Worm (Caenorhabditis elegans) whole organism, late embryonic: ENCODE results near the gene clec-127.

ENCODE experiments used
- C08G9.2 ChIP-seq: sonication (generic microtip); optimal IDR thresholded peaks from 2 replicates; lab custom pipeline; 2016; ENCODE audit warnings: mild to moderate bottlenecking, missing genetic modification characterization, moderate library complexity, missing compliant biosample characterization
- C38D4.7 ChIP-seq: fragments of 200-800 bp; sonication (Bioruptor generic); optimal IDR thresholded peaks from 2 replicates; lab custom pipeline; 2018; ENCODE audit warnings: mild to moderate bottlenecking, missing genetic modification characterization, moderate library complexity, missing compliant biosample characterization
- K02D7.2 ChIP-seq: sonication (generic microtip); optimal IDR thresholded peaks from 2 replicates; lab custom pipeline; 2017; ENCODE audit warnings: mild to moderate bottlenecking, missing genetic modification characterization, missing compliant biosample characterization
- K09A11.1 ChIP-seq: sonication (generic microtip); optimal IDR thresholded peaks from 2 replicates; lab custom pipeline; 2017; ENCODE audit warnings: antibody characterized with exemption, mild to moderate bottlenecking, missing genetic modification characterization, missing compliant biosample characterization; ENCODE audit not compliant: insufficient read depth
- T23F11.4 ChIP-seq: fragments of 200-800 bp; sonication (Bioruptor generic); optimal IDR thresholded peaks from 2 replicates; lab custom pipeline; 2018; ENCODE audit warnings: mild to moderate bottlenecking, missing genetic modification characterization, missing compliant biosample characterization
- ahr-1 ChIP-seq: sonication (generic microtip); optimal IDR thresholded peaks from 2 replicates; lab custom pipeline; 2016; ENCODE audit warnings: missing genetic modification characterization, missing compliant biosample characterization
- ceh-19 ChIP-seq: fragments of 200-800 bp; sonication (Bioruptor generic); optimal IDR thresholded peaks from 2 replicates; lab custom pipeline; 2018; ENCODE audit warnings: mild to moderate bottlenecking, missing genetic modification characterization, missing compliant biosample characterization
- ceh-2 ChIP-seq: sonication (generic microtip); optimal IDR thresholded peaks from 2 replicates; lab custom pipeline; 2016; ENCODE audit warnings: missing genotype, missing genetic modification characterization, missing compliant biosample characterization
- ceh-24 ChIP-seq: sonication (generic microtip); optimal IDR thresholded peaks from 2 replicates; lab custom pipeline; 2016; ENCODE audit warnings: mild to moderate bottlenecking, missing genetic modification characterization, missing compliant biosample characterization
- ceh-30 ChIP-seq: fragments of 150-350 bp; optimal IDR thresholded peaks from 2 replicates; lab custom pipeline; 2014; ENCODE audit warnings: missing biosample characterization, missing genetic modification characterization
- ceh-31 ChIP-seq: sonication (generic microtip); optimal IDR thresholded peaks from 2 replicates; lab custom pipeline; 2016; ENCODE audit warnings: missing genetic modification characterization, missing compliant biosample characterization
- ceh-45 ChIP-seq: fragments of 200-800 bp; sonication (Bioruptor generic); IDR thresholded peaks from 2 replicates; pipeline ENCODE4 v1.3.6; 2022; ENCODE audit warnings: missing genetic modification reagents, missing genetic modification characterization, missing compliant biosample characterization
- ceh-9 ChIP-seq: sonication (generic microtip); optimal IDR thresholded peaks from 2 replicates; lab custom pipeline; 2016; ENCODE audit warnings: mild to moderate bottlenecking, missing genetic modification characterization, inconsistent platforms, missing compliant biosample characterization
- che-1 ChIP-seq: sonication (generic microtip); optimal IDR thresholded peaks from 2 replicates; lab custom pipeline; 2016; ENCODE audit warnings: mild to moderate bottlenecking, missing genetic modification characterization, missing compliant biosample characterization
- dmd-4 ChIP-seq: sonication (generic microtip); optimal IDR thresholded peaks from 2 replicates; lab custom pipeline; 2016; ENCODE audit warnings: borderline replicate concordance, missing genetic modification characterization, missing compliant biosample characterization
- elt-2 ChIP-seq: sonication (generic microtip); optimal IDR thresholded peaks from 2 replicates; lab custom pipeline; 2016; ENCODE audit warnings: missing genetic modification reagents, missing genetic modification characterization, missing compliant biosample characterization
- ets-4 ChIP-seq: sonication (generic microtip); optimal IDR thresholded peaks from 2 replicates; lab custom pipeline; 2016; ENCODE audit warnings: missing genetic modification characterization, missing compliant biosample characterization
- eyg-1 ChIP-seq: sonication (generic microtip); optimal IDR thresholded peaks from 2 replicates; lab custom pipeline; 2016; ENCODE audit warnings: missing genotype, missing genetic modification characterization, missing compliant biosample characterization
- fax-1 ChIP-seq: sonication (generic microtip); optimal IDR thresholded peaks from 2 replicates; lab custom pipeline; 2016; ENCODE audit warnings: missing genotype, missing genetic modification characterization, missing compliant biosample characterization
- fkh-10 ChIP-seq: fragments of 150-350 bp; optimal IDR thresholded peaks from 2 replicates; lab custom pipeline; 2014; ENCODE audit warnings: missing biosample characterization, missing genetic modification reagents, missing genetic modification characterization
- hlh-13 ChIP-seq: fragments of 200-800 bp; sonication (Bioruptor generic); optimal IDR thresholded peaks from 2 replicates; lab custom pipeline; 2018; ENCODE audit warnings: mild to moderate bottlenecking, missing genetic modification characterization, missing compliant biosample characterization
- hlh-15 ChIP-seq: sonication (generic microtip); optimal IDR thresholded peaks from 2 replicates; lab custom pipeline; 2016; ENCODE audit warnings: missing genetic modification characterization, missing compliant biosample characterization
- lin-11 ChIP-seq: fragments of 200-800 bp; sonication (Bioruptor generic); optimal IDR thresholded peaks from 2 replicates; lab custom pipeline; 2018; ENCODE audit warnings: mild to moderate bottlenecking, missing genetic modification characterization, missing compliant biosample characterization
- mec-3 ChIP-seq: sonication (generic microtip); optimal IDR thresholded peaks from 2 replicates; lab custom pipeline; 2016; ENCODE audit warnings: borderline replicate concordance, missing genetic modification characterization, missing compliant biosample characterization
- nfya-1 ChIP-seq: sonication (generic microtip); optimal IDR thresholded peaks from 2 replicates; lab custom pipeline; 2017; ENCODE audit warnings: missing genetic modification characterization, mild to moderate bottlenecking, missing compliant biosample characterization, antibody characterized with exemption, moderate library complexity
- nhr-11 ChIP-seq: fragments of 150-350 bp; optimal IDR thresholded peaks from 2 replicates; lab custom pipeline; 2014; ENCODE audit warnings: missing biosample characterization, missing genetic modification characterization
- npax-4 ChIP-seq: sonication (generic microtip); optimal IDR thresholded peaks from 2 replicates; lab custom pipeline; 2016; ENCODE audit warnings: missing genetic modification characterization, missing compliant biosample characterization
- pag-3 ChIP-seq: sonication (generic microtip); optimal IDR thresholded peaks from 2 replicates; lab custom pipeline; 2016; ENCODE audit warnings: missing compliant biosample characterization, missing genetic modification characterization, borderline replicate concordance
- pat-9 ChIP-seq: fragments of 200-800 bp; sonication (Bioruptor generic); optimal IDR thresholded peaks from 2 replicates; lab custom pipeline; 2018; ENCODE audit warnings: mild to moderate bottlenecking, missing genetic modification characterization, moderate library complexity, missing compliant biosample characterization
- pqm-1 ChIP-seq: sonication (generic microtip); optimal IDR thresholded peaks from 2 replicates; lab custom pipeline; 2016; ENCODE audit warnings: missing genetic modification characterization, missing compliant biosample characterization
- ref-2 ChIP-seq: sonication (generic microtip); optimal IDR thresholded peaks from 2 replicates; lab custom pipeline; 2016; ENCODE audit warnings: missing genetic modification characterization, missing compliant biosample characterization
- rnt-1 ChIP-seq: sonication (generic microtip); optimal IDR thresholded peaks from 2 replicates; lab custom pipeline; 2016; ENCODE audit warnings: missing genetic modification characterization, missing compliant biosample characterization
- sdc-2 ChIP-seq: sonication (generic microtip); optimal IDR thresholded peaks from 2 replicates; lab custom pipeline; 2016; ENCODE audit warnings: missing genotype, missing genetic modification characterization, missing compliant biosample characterization
- sox-4 ChIP-seq: sonication (generic microtip); optimal IDR thresholded peaks from 2 replicates; lab custom pipeline; 2017; ENCODE audit warnings: mild to moderate bottlenecking, missing genetic modification characterization, inconsistent platforms, missing compliant biosample characterization
- syd-9 ChIP-seq: sonication (generic microtip); optimal IDR thresholded peaks from 2 replicates; lab custom pipeline; 2016; ENCODE audit warnings: mild to moderate bottlenecking, missing genetic modification characterization, moderate library complexity, missing compliant biosample characterization
- tbx-7 ChIP-seq: sonication (generic microtip); optimal IDR thresholded peaks from 2 replicates; lab custom pipeline; 2016; ENCODE audit warnings: missing genotype, missing genetic modification characterization, missing compliant biosample characterization
- unc-3 ChIP-seq, 2 experiments: fragments of 200-800 bp in 1 of 2; sonication (Bioruptor generic) in 1 of 2; sonication (generic microtip) in 1 of 2; conservative IDR thresholded peaks in 1 of 2; optimal IDR thresholded peaks in 1 of 2; 2 replicates each; pipeline versions ENCODE4 v1.3.6 to Lab custom; 2016 to 2022; ENCODE audit warnings: missing compliant biosample characterization in 2 of 2, missing genetic modification characterization in 2 of 2, missing genetic modification reagents in 1 of 2
- unc-42 ChIP-seq: sonication (generic microtip); optimal IDR thresholded peaks from 2 replicates; lab custom pipeline; 2016; ENCODE audit warnings: missing genotype, missing genetic modification characterization, missing compliant biosample characterization
- unc-86 ChIP-seq: sonication (generic microtip); optimal IDR thresholded peaks from 2 replicates; lab custom pipeline; 2016; ENCODE audit warnings: missing genetic modification characterization, missing compliant biosample characterization
- zip-5 ChIP-seq: sonication (generic microtip); optimal IDR thresholded peaks from 2 replicates; lab custom pipeline; 2016; ENCODE audit warnings: missing genetic modification characterization, missing compliant biosample characterization
- ztf-16 ChIP-seq: sonication (generic microtip); optimal IDR thresholded peaks from 2 replicates; lab custom pipeline; 2017; ENCODE audit warnings: missing genetic modification characterization, missing compliant biosample characterization

clec-127 gene

ce11 chrII:3579767-3580166 is 10.7 kb upstream of the clec-127 start, which contains the start of gene clec-134:
Gene clec-134, plus strand, starts transcription at chrII:3580067.
- TF ChIP-seq T23F11.4 (no peak), rnt-1 (tag; lab: Kevin White, UChicago) (no peak), ceh-30 (tag; lab: Kevin White, UChicago) (no peak), elt-2 (tag; lab: Kevin White, UChicago) (no peak), pqm-1 (no peak)
- TF ChIP-seq, all 69 proteins: peak for 0

- TF ChIP-seq C08G9.2 (no peak), tbx-7 (tag; lab: Kevin White, UChicago) (no peak), lin-11 (tag; lab: Kevin White, UChicago) (no peak), unc-86 (tag; lab: Kevin White, UChicago) (no peak), ceh-9 (no peak), zip-5 (no peak), fkh-10 (no peak)
These were observed 9.1 kb upstream of the clec-127 start, which contains the start of gene clec-133 for ce11 chrII:3578121-3578520. Gene clec-133, plus strand, starts transcription at chrII:3578421.

- TF ChIP-seq pag-3 (tag; lab: Kevin White, UChicago) (no peak), dmd-4 (tag; lab: Kevin White, UChicago) (no peak), npax-4 (tag; lab: Kevin White, UChicago) (no peak), fkh-10 (no peak), zip-5 (no peak), ahr-1 (tag; lab: Kevin White, UChicago) (no peak), ets-4 (tag; lab: Kevin White, UChicago) (no peak), ztf-16 (tag; lab: Kevin White, UChicago) (no peak), mec-3 (no peak), ref-2 (tag; lab: Kevin White, UChicago) (no peak), nfya-1 (no peak), ceh-24 (tag; lab: Kevin White, UChicago) (no peak), K02D7.2 (no peak), ceh-2 (tag; lab: Kevin White, UChicago) (no peak), nhr-11 (tag; lab: Kevin White, UChicago) (no peak), pqm-1 (no peak)
- TF ChIP-seq, all 69 proteins: peak for 0
These were observed 7.7 kb upstream of the clec-127 start, which contains the start of gene clec-132 for ce11 chrII:3576742-3577141. Gene clec-132, plus strand, starts transcription at chrII:3577042.

- TF ChIP-seq ztf-16 (tag; lab: Kevin White, UChicago) (no peak), pqm-1 (no peak), hlh-13 (GFP tag; lab: Kevin White, UChicago) (no peak), ceh-31 (tag; lab: Kevin White, UChicago) (no peak)
These were observed 4.2 kb upstream of the clec-127 start, which contains the start of gene clec-130 for ce11 chrII:3573255-3573654. Gene clec-130, plus strand, starts transcription at chrII:3573555.

- TF ChIP-seq eyg-1 (no peak), fax-1 (tag; lab: Kevin White, UChicago) (no peak), K02D7.2 (no peak), che-1 (tag; lab: Kevin White, UChicago) (no peak), unc-42 (no peak), ceh-30 (tag; lab: Kevin White, UChicago) (no peak)
- TF ChIP-seq, all 69 proteins: peak for 0
These were observed 2.0 kb upstream of the clec-127 start, which contains the start of the genes clec-128 and clec-129 for ce11 chrII:3570927-3571538. Gene clec-128, minus strand, starts transcription at chrII:3571027. Gene clec-129, plus strand, starts transcription at chrII:3571488.

- peak; percentile 55 for TF ChIP-seq pat-9 (tag; lab: Kevin White, UChicago)
- peak; percentile 37 for TF ChIP-seq C38D4.7 (GFP tag; lab: Kevin White, UChicago)
- peak; percentile 55; the same call in 1 of the 2 replicates for TF ChIP-seq ceh-45
- peak; percentile 40; the same call in 1 of the 2 replicates for TF ChIP-seq unc-3 (GFP tag; conservative IDR thresholded peaks at IDR 0.05; lab: Robert Waterston, UW)
- TF ChIP-seq unc-3 (tag; optimal IDR thresholded peaks at IDR 0.05; lab: Kevin White, UChicago), result peak; percentile 42
- peak; percentile 25 for TF ChIP-seq ztf-16 (tag; lab: Kevin White, UChicago)
- peak; percentile 38 for TF ChIP-seq lin-11 (tag; lab: Kevin White, UChicago)
- peak; percentile 12 for TF ChIP-seq K09A11.1 (tag; lab: Kevin White, UChicago)
- TF ChIP-seq zip-5, result peak; percentile 12
- TF ChIP-seq ref-2 (tag; lab: Kevin White, UChicago), result peak; percentile 8
- TF ChIP-seq hlh-15 (tag; lab: Kevin White, UChicago), result peak; percentile 43
- TF ChIP-seq ceh-19 (GFP tag; lab: Kevin White, UChicago), result peak; percentile 25
- peak; percentile 46 for TF ChIP-seq syd-9 (tag; lab: Kevin White, UChicago)
- TF ChIP-seq sdc-2 (tag; lab: Kevin White, UChicago), result peak; percentile 20
- TF ChIP-seq eyg-1, result peak; percentile 60
- peak; percentile 42 for TF ChIP-seq sox-4 (tag; lab: Kevin White, UChicago)
These were observed 1.4 kb downstream of the clec-127 start for ce11 chrII:3567576-3567975.
